In the genomic region with DNA sequence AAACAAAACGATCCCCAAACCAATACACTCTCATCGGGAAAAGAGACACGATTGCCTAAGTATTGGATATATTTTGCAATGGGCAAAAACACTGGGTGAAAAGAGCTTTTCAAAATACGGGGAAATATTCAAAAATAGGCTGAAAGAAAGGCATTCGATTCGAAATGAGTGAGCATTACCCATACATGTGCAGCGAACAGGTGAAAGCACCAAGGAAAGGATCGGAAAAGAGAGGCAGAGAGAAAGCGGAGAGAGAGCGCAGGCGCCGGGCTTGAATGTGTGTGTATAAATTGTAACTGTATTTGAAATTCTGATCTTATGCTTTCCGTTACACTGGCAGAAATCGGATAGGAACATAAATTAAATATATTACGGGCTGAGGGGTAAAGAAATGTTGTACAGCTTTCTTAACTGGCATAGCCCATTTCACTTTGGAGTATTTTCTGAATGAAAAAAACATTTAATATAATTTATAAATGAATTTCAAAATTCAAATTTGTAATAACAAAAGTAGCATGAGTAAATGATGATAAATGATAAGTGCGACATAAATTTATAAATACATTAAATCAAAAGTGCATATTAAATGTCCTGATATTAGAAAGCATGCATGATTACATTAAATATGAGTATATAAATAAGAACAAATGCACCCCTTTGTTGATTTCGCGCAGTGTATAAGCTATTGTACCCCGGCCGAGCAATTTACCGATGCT, we compare ENCODE assay signal across 1 fruit fly cellular context.
TF ChIP-seq lines count a peak whose summit lies in the region.

No protein-coding gene starts in this region.

TF ChIP-seq in whole organism, embryonic, 481 proteins besides CTCF, POLR2A, EP300 and RAD21 (continued from another document):
- TF ChIP-seq bowl (GFP tag; IDR thresholded peaks at IDR 0.05; lab: Robert Waterston, UW) (no peak), bigmax (GFP tag; optimal IDR thresholded peaks at IDR 0.05; lab: Kevin White, UChicago) (no peak), CG10431 (GFP tag; optimal IDR thresholded peaks at IDR 0.05; lab: Kevin White, UChicago) (peak; percentile 60), E2f2 (GFP tag; IDR thresholded peaks at IDR 0.05; lab: Robert Waterston, UW) (peak; percentile 38; the same call in 1 of the 2 replicates), Meics (GFP tag; optimal IDR thresholded peaks at IDR 0.05; lab: Kevin White, UChicago) (peak; percentile 52), Oaz (GFP tag; IDR thresholded peaks at IDR 0.05; lab: Robert Waterston, UW) (no peak), CG14710 (tag; optimal IDR thresholded peaks at IDR 0.05; lab: Kevin White, UChicago) (peak; percentile 83), crol (GFP tag; IDR thresholded peaks at IDR 0.05; lab: Robert Waterston, UW) (no peak)
